Worm (Caenorhabditis elegans) whole organism, L1 larva: ENCODE measurements around the gene C02G6.2.
A peak's percentile ranks its signal among the peaks of the same experiment; 100 is the strongest.

Experiments used
- C34B4.2 ChIP-seq: sonication (generic microtip); optimal IDR thresholded peaks from 2 replicates; lab custom pipeline; 2017; ENCODE audit warnings: mild to moderate bottlenecking, missing genetic modification characterization, missing compliant biosample characterization
- aha-1 ChIP-seq: fragments of 150-350 bp; optimal IDR thresholded peaks from 2 replicates; lab custom pipeline; 2014; ENCODE audit warnings: missing biosample characterization, missing genetic modification characterization
- alr-1 ChIP-seq: fragments of 200-800 bp; sonication (Bioruptor generic); optimal IDR thresholded peaks from 2 replicates; lab custom pipeline; 2018; ENCODE audit warnings: borderline replicate concordance, mild to moderate bottlenecking, missing genetic modification characterization, missing compliant biosample characterization
- ama-1 ChIP-seq: fragments of 150-350 bp; optimal IDR thresholded peaks from 2 replicates; lab custom pipeline; 2014
- blmp-1 ChIP-seq: fragments of 150-350 bp; optimal IDR thresholded peaks from 2 replicates; lab custom pipeline; 2014; ENCODE audit warnings: missing biosample characterization, missing genetic modification characterization
- ceh-63 ChIP-seq: fragments of 200-800 bp; sonication (Bioruptor generic); optimal IDR thresholded peaks from 2 replicates; lab custom pipeline; 2018; ENCODE audit warnings: mild to moderate bottlenecking, missing genetic modification characterization, missing compliant biosample characterization
- ceh-88 ChIP-seq: fragments of 200-800 bp; sonication (Bioruptor generic); IDR thresholded peaks from 2 replicates; pipeline ENCODE4 v1.3.6; 2022; ENCODE audit warnings: missing genetic modification characterization, missing compliant biosample characterization
- ces-1 ChIP-seq: fragments of 150-350 bp; optimal IDR thresholded peaks from 2 replicates; lab custom pipeline; 2014; ENCODE audit warnings: missing biosample characterization, missing genetic modification reagents, missing genetic modification characterization
- dpl-1 ChIP-seq, 3 experiments: fragments of 150-350 bp in 2 of 3; sonication (generic microtip) in 1 of 3; optimal IDR thresholded peaks; 2 replicates each; lab custom pipeline; 2014 to 2017; ENCODE audit warnings: missing biosample characterization in 3 of 3, missing genetic modification characterization in 3 of 3, missing genetic modification reagents in 3 of 3
- efl-1 ChIP-seq, 4 experiments: fragments of 150-350 bp; optimal IDR thresholded peaks in 3 of 4; peaks in 1 of 4; 1 replicate in 1 of 4; 2 replicates in 3 of 4; lab custom pipeline; 2014; ENCODE audit warnings: missing biosample characterization in 2 of 4, missing genetic modification characterization in 2 of 4, missing genetic modification reagents in 2 of 4
- egl-13 ChIP-seq: sonication (generic microtip); optimal IDR thresholded peaks from 2 replicates; lab custom pipeline; 2016; ENCODE audit warnings: missing genotype, missing genetic modification reagents, missing genetic modification characterization, missing compliant biosample characterization
- egl-27 ChIP-seq, 2 experiments: fragments of 150-350 bp in 1 of 2; sonication (generic microtip); optimal IDR thresholded peaks; 3 replicates each; lab custom pipeline; 2017 to 2018; ENCODE audit warnings: missing biosample characterization in 2 of 2, missing genetic modification characterization in 2 of 2, missing genetic modification reagents in 2 of 2
- elt-2 ChIP-seq: sonication (generic microtip); optimal IDR thresholded peaks from 2 replicates; lab custom pipeline; 2016; ENCODE audit warnings: missing genetic modification characterization, mild to moderate bottlenecking, inconsistent platforms, missing compliant biosample characterization, missing genetic modification reagents
- elt-3 ChIP-seq, 6 experiments: fragments of 150-350 bp in 1 of 6; sonication (generic microtip); optimal IDR thresholded peaks; 2 replicates each; lab custom pipeline; 2017 to 2018; ENCODE audit warnings: missing biosample characterization in 6 of 6, missing genetic modification characterization in 6 of 6, inconsistent platforms in 1 of 6
- fos-1 ChIP-seq: fragments of 150-350 bp; optimal IDR thresholded peaks from 2 replicates; lab custom pipeline; 2014; ENCODE audit warnings: missing biosample characterization, missing genetic modification characterization
- hlh-4 ChIP-seq: sonication (generic microtip); optimal IDR thresholded peaks from 2 replicates; lab custom pipeline; 2016; ENCODE audit warnings: mild to moderate bottlenecking, missing genetic modification characterization, missing compliant biosample characterization
- hpl-2 ChIP-seq: fragments of 150-350 bp; optimal IDR thresholded peaks from 2 replicates; lab custom pipeline; 2014; ENCODE audit warnings: missing biosample characterization, missing genetic modification reagents, missing genetic modification characterization
- lin-14 ChIP-seq: fragments of 200-800 bp; sonication (Bioruptor generic); optimal IDR thresholded peaks from 2 replicates; lab custom pipeline; 2018; ENCODE audit warnings: mild to moderate bottlenecking, missing genetic modification characterization, moderate library complexity, missing compliant biosample characterization
- lin-15B ChIP-seq: fragments of 150-350 bp; sonication (generic microtip); optimal IDR thresholded peaks from 3 replicates; lab custom pipeline; 2014; ENCODE audit warnings: missing biosample characterization, missing genetic modification characterization
- lin-35 ChIP-seq, 2 experiments: fragments of 150-350 bp; optimal IDR thresholded peaks; 2 replicates each; lab custom pipeline; 2014; ENCODE audit warnings: missing biosample characterization in 2 of 2, missing genetic modification characterization in 2 of 2, missing genetic modification reagents in 2 of 2
- lin-39 ChIP-seq: fragments of 150-350 bp; optimal IDR thresholded peaks from 2 replicates; lab custom pipeline; 2014; ENCODE audit warnings: missing biosample characterization, missing genetic modification reagents, missing genetic modification characterization
- lir-3 ChIP-seq: sonication (generic microtip); optimal IDR thresholded peaks from 2 replicates; lab custom pipeline; 2016; ENCODE audit warnings: mild to moderate bottlenecking, missing genetic modification characterization, moderate library complexity, missing compliant biosample characterization; ENCODE audit not compliant: poor library complexity
- lsy-2 ChIP-seq, 2 experiments: fragments of 150-350 bp; optimal IDR thresholded peaks; 2 replicates each; lab custom pipeline; 2014; ENCODE audit warnings: missing biosample characterization in 2 of 2, missing genetic modification characterization in 2 of 2
- mab-9 ChIP-seq: fragments of 200-800 bp; sonication (Bioruptor generic); IDR thresholded peaks from 2 replicates; pipeline ENCODE4 v1.3.6; 2022; ENCODE audit warnings: missing genetic modification reagents, missing genetic modification characterization, missing compliant biosample characterization
- mef-2 ChIP-seq: fragments of 150-350 bp; optimal IDR thresholded peaks from 2 replicates; lab custom pipeline; 2014; ENCODE audit warnings: missing biosample characterization, missing genetic modification characterization
- mep-1 ChIP-seq: fragments of 150-350 bp; optimal IDR thresholded peaks from 2 replicates; lab custom pipeline; 2014; ENCODE audit warnings: missing biosample characterization, missing genetic modification characterization
- nhr-11 ChIP-seq: fragments of 150-350 bp; optimal IDR thresholded peaks from 2 replicates; lab custom pipeline; 2014; ENCODE audit warnings: missing biosample characterization, missing genetic modification characterization
- nhr-12 ChIP-seq: sonication (generic microtip); optimal IDR thresholded peaks from 2 replicates; lab custom pipeline; 2017; ENCODE audit warnings: missing biosample characterization, missing genetic modification characterization
- nhr-19 ChIP-seq: fragments of 200-800 bp; sonication (Bioruptor generic); conservative IDR thresholded peaks from 2 replicates; pipeline ENCODE4 v1.3.6; 2022; ENCODE audit warnings: missing genetic modification characterization, missing compliant biosample characterization
- nhr-20 ChIP-seq: sonication (generic microtip); optimal IDR thresholded peaks from 2 replicates; lab custom pipeline; 2016; ENCODE audit warnings: mild to moderate bottlenecking, missing genetic modification characterization, missing compliant biosample characterization
- nhr-237 ChIP-seq: fragments of 150-350 bp; optimal IDR thresholded peaks from 2 replicates; lab custom pipeline; 2014; ENCODE audit warnings: missing biosample characterization, missing genetic modification characterization
- nhr-47 ChIP-seq: sonication (generic microtip); optimal IDR thresholded peaks from 2 replicates; lab custom pipeline; 2016; ENCODE audit warnings: mild to moderate bottlenecking, missing genetic modification characterization, moderate library complexity, missing compliant biosample characterization
- nhr-71 ChIP-seq: sonication (generic microtip); optimal IDR thresholded peaks from 2 replicates; lab custom pipeline; 2016; ENCODE audit warnings: mild to moderate bottlenecking, missing genetic modification characterization, moderate library complexity, missing compliant biosample characterization
- nhr-76 ChIP-seq: sonication (generic microtip); optimal IDR thresholded peaks from 2 replicates; lab custom pipeline; 2017; ENCODE audit warnings: missing biosample characterization, missing genetic modification characterization
- nhr-85 ChIP-seq: sonication (generic microtip); peaks from one replicate; lab custom pipeline; 2016; ENCODE audit warnings: missing genetic modification characterization, inconsistent platforms, missing compliant biosample characterization
- nhr-90 ChIP-seq: sonication (generic microtip); optimal IDR thresholded peaks from 2 replicates; lab custom pipeline; 2016; ENCODE audit warnings: mild to moderate bottlenecking, missing genetic modification characterization, missing compliant biosample characterization; ENCODE audit not compliant: poor library complexity
- pag-3 ChIP-seq: sonication (generic microtip); optimal IDR thresholded peaks from 2 replicates; lab custom pipeline; 2017; ENCODE audit warnings: missing genetic modification characterization, mild to moderate bottlenecking, missing compliant biosample characterization, antibody characterized with exemption, borderline replicate concordance; ENCODE audit not compliant: insufficient read depth
- pax-3 ChIP-seq: fragments of 200-800 bp; sonication (Bioruptor generic); optimal IDR thresholded peaks from 2 replicates; lab custom pipeline; 2018; ENCODE audit warnings: mild to moderate bottlenecking, missing genetic modification characterization, moderate library complexity, missing compliant biosample characterization
- rnt-1 ChIP-seq: sonication (generic microtip); optimal IDR thresholded peaks from 2 replicates; lab custom pipeline; 2016; ENCODE audit warnings: mild to moderate bottlenecking, missing genetic modification characterization, moderate library complexity, missing compliant biosample characterization
- snpc-4 ChIP-seq: fragments of 150-350 bp; optimal IDR thresholded peaks from 2 replicates; lab custom pipeline; 2014; ENCODE audit warnings: missing biosample characterization, missing genetic modification characterization
- snu-23 ChIP-seq: sonication (generic microtip); optimal IDR thresholded peaks from 2 replicates; lab custom pipeline; 2016; ENCODE audit warnings: missing genetic modification characterization, missing compliant biosample characterization
- swsn-7 ChIP-seq: sonication (generic microtip); optimal IDR thresholded peaks from 2 replicates; lab custom pipeline; 2016; ENCODE audit warnings: missing genetic modification characterization, missing compliant biosample characterization
- tbx-2 ChIP-seq: sonication (generic microtip); optimal IDR thresholded peaks from 2 replicates; lab custom pipeline; 2016; ENCODE audit warnings: missing genetic modification characterization, missing compliant biosample characterization
- unc-130 ChIP-seq: fragments of 150-350 bp; optimal IDR thresholded peaks from 2 replicates; lab custom pipeline; 2017; ENCODE audit warnings: missing biosample characterization, missing genetic modification characterization, inconsistent platforms
- unc-30 ChIP-seq: sonication (generic microtip); optimal IDR thresholded peaks from 2 replicates; lab custom pipeline; 2017; ENCODE audit warnings: missing biosample characterization, missing genetic modification characterization
- unc-62 ChIP-seq: fragments of 150-350 bp; optimal IDR thresholded peaks from 2 replicates; lab custom pipeline; 2014; ENCODE audit warnings: missing biosample characterization, missing genetic modification reagents, missing genetic modification characterization
- ztf-11 ChIP-seq, 2 experiments: sonication (generic microtip); optimal IDR thresholded peaks; 2 replicates each; lab custom pipeline; 2016 to 2017; ENCODE audit warnings: missing genetic modification characterization in 2 of 2, missing biosample characterization in 1 of 2, missing compliant biosample characterization in 1 of 2

Gene C02G6.2

ce11 chrV:5871759-5872158 lies at the start of gene C02G6.2:
Gene C02G6.2 (plus strand): TSS chrV:5872059.
- TF ChIP-seq snpc-4: no peak

- TF ChIP-seq ztf-11 (tag; optimal IDR thresholded peaks at IDR 0.05; lab: Kevin White, UChicago): no peak
- peak; percentile 32 for TF ChIP-seq snu-23 (GFP tag; lab: Kevin White, UChicago)
- no peak for TF ChIP-seq mep-1 (tag; lab: Kevin White, UChicago)
- TF ChIP-seq unc-62: no peak
- TF ChIP-seq lin-14 (GFP tag; lab: Kevin White, UChicago): peak; percentile 70
- TF ChIP-seq nhr-20 (tag; lab: Kevin White, UChicago): peak; percentile 81
- no peak for TF ChIP-seq nhr-11
- TF ChIP-seq lin-15B (tag; lab: Kevin White, UChicago): no peak
- TF ChIP-seq lsy-2 (tag; optimal IDR thresholded peaks at IDR 0.05; lab: Kevin White, UChicago): no peak
- TF ChIP-seq C34B4.2: no peak
- peak; percentile 71 for TF ChIP-seq nhr-71 (tag; lab: Kevin White, UChicago)
- TF ChIP-seq alr-1 (tag; lab: Kevin White, UChicago): no peak
- TF ChIP-seq nhr-19 (GFP tag; lab: Robert Waterston, UW): 0 out of 2 replicates have a peak, but pooled peaks have one; percentile 19
- peak; percentile 98 for TF ChIP-seq blmp-1 (tag; lab: Kevin White, UChicago)
- TF ChIP-seq egl-27 (tag; optimal IDR thresholded peaks at IDR 0.05; lab: Kevin White, UChicago): no peak
- TF ChIP-seq ces-1: no peak
- TF ChIP-seq elt-3 (tag; optimal IDR thresholded peaks at IDR 0.05; lab: Kevin White, UChicago): peak in 4 of 6 experiments; percentile 60 to 92 (median 87)
- TF ChIP-seq lin-35 (GFP tag; optimal IDR thresholded peaks at IDR 0.05; lab: Kevin White, UChicago): peak in 1 of 2 experiments; percentile 11
- TF ChIP-seq nhr-76 (tag; lab: Kevin White, UChicago): no peak
- TF ChIP-seq ceh-63 (GFP tag; lab: Kevin White, UChicago): no peak
- no peak for TF ChIP-seq pag-3
- TF ChIP-seq mab-9: no peak
- no peak for TF ChIP-seq aha-1 (tag; lab: Kevin White, UChicago)
- no peak for TF ChIP-seq hpl-2 (GFP tag; lab: Kevin White, UChicago)
- no peak for TF ChIP-seq nhr-237 (tag; lab: Kevin White, UChicago)
- TF ChIP-seq unc-130 (tag; lab: Kevin White, UChicago): no peak
- no peak for TF ChIP-seq lin-39 (tag; lab: Kevin White, UChicago)
- peak; percentile 10 for TF ChIP-seq elt-2
- TF ChIP-seq nhr-85 (tag; lab: Kevin White, UChicago): peak; percentile 86
- TF ChIP-seq tbx-2: peak; percentile 44
- TF ChIP-seq ama-1 (lab: Kevin White, UChicago): no peak
- TF ChIP-seq pax-3 (tag; lab: Kevin White, UChicago): no peak
- TF ChIP-seq nhr-90 (tag; lab: Kevin White, UChicago): peak; percentile 21
- TF ChIP-seq hlh-4 (tag; lab: Kevin White, UChicago): no peak
- TF ChIP-seq nhr-12: no peak
Observed at ce11 chrV:5822968-5823367, 48.9 kb upstream of the C02G6.2 start.

ce11 chrV:5825478-5825877 lies 46.4 kb upstream of the C02G6.2 start:
- TF ChIP-seq efl-1 (optimal IDR thresholded peaks at IDR 0.05; lab: Kevin White, UChicago): peak; percentile 6 to 24
- no peak for TF ChIP-seq efl-1 (GFP tag; optimal IDR thresholded peaks at IDR 0.05 in 1 of 2; lab: Kevin White, UChicago)
- no peak for TF ChIP-seq ama-1 (lab: Kevin White, UChicago)

ce11 chrV:5826592-5826991 lies 45.3 kb upstream of the C02G6.2 start, which contains the start of gene let-418:
Gene let-418 (plus strand): TSS chrV:5826833.
- TF ChIP-seq rnt-1 (no peak), lin-35 (GFP tag; optimal IDR thresholded peaks at IDR 0.05; lab: Kevin White, UChicago) (peak in 1 of 2 experiments; percentile 11), ceh-88 (no peak), lir-3 (tag; lab: Kevin White, UChicago) (no peak), dpl-1 (GFP tag; optimal IDR thresholded peaks at IDR 0.05; lab: Kevin White, UChicago) (peak in 2 of 3 experiments; percentile 3 to 38), lsy-2 (tag; optimal IDR thresholded peaks at IDR 0.05; lab: Kevin White, UChicago) (peak in 1 of 2 experiments; percentile 16), tbx-2 (peak; percentile 14), pax-3 (tag; lab: Kevin White, UChicago) (no peak), alr-1 (tag; lab: Kevin White, UChicago) (no peak), nhr-76 (tag; lab: Kevin White, UChicago) (no peak), swsn-7 (tag; lab: Kevin White, UChicago) (no peak), hpl-2 (GFP tag; lab: Kevin White, UChicago) (no peak), unc-30 (no peak), nhr-47 (tag; lab: Kevin White, UChicago) (no peak), pag-3 (no peak), egl-13 (no peak), mef-2 (tag; lab: Kevin White, UChicago) (no peak), lin-15B (tag; lab: Kevin White, UChicago) (no peak), fos-1 (tag; lab: Kevin White, UChicago) (no peak)
